Fruit fly (Drosophila melanogaster): ENCODE measurements around the gene neo.
A peak's percentile ranks its signal among the peaks of the same experiment; 100 is the strongest.

DNA sequence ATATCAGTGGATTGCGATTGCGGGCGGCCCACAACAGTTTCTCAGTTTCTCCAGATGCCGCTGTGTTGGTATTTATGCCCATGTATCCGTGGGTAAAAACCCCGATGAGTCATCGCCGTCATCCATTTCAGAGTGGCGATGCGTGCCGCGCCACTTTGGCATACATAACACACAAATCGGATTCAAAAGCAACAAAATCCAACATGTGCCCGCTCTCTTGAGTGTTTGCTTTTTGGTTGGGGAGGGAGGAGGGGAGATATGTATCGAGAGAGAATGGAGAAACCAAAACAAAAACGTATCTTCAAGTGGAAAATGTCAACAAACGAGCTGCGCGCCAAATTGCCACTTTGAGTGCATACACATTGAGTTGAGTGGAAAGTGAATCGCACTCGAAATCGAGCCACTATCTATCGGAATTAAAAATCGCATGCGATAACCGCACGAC lies 47.3 kb upstream of the neo start:
- TF ChIP-seq achi (GFP tag; optimal IDR thresholded peaks at IDR 0.05) (no peak), CG32006 (GFP tag; optimal IDR thresholded peaks at IDR 0.05) (no peak), pdm3 (GFP tag; optimal IDR thresholded peaks at IDR 0.05) (no peak), OdsH (GFP tag; optimal IDR thresholded peaks at IDR 0.05) (no peak), Eip78C (GFP tag) (no peak), CG8119 (GFP tag; IDR thresholded peaks at IDR 0.05) (peak; percentile 27; the same call in 1 of the 3 replicates), Sox102F (GFP tag; optimal IDR thresholded peaks at IDR 0.05) (no peak)
